Fruit fly (Drosophila melanogaster) Kc167 (cell line): ENCODE results near the gene GNBP1.

ENCODE experiments used
- Myc ChIP-seq: fragments of >200 bp; optimal IDR thresholded peaks from 2 replicates; lab custom pipeline; 2017; ENCODE audit warnings: missing external identifiers
- insv ChIP-seq: fragments of >200 bp; optimal IDR thresholded peaks from 3 replicates; lab custom pipeline; 2018; ENCODE audit warnings: missing external identifiers
- psq ChIP-seq: fragments of >200 bp; optimal IDR thresholded peaks from 2 replicates; lab custom pipeline; 2017; ENCODE audit warnings: missing external identifiers
- ttk ChIP-seq: sonication (Bioruptor generic); optimal IDR thresholded peaks from 2 replicates; lab custom pipeline; 2017; ENCODE audit warnings: missing external identifiers

dm6 chr3L:18633084-18633483 lies 42.5 kb upstream of the GNBP1 start:
- TF ChIP-seq psq (lab: Kevin White, UChicago) (no peak), Myc (lab: Kevin White, UChicago) (no peak), ttk (lab: Kevin White, UChicago) (no peak), insv (lab: Kevin White, UChicago) (no peak)
